Worm (Caenorhabditis elegans): ENCODE data around the gene shc-2.
A peak's percentile ranks its signal among the peaks of the same experiment; 100 is the strongest.

- TF ChIP-seq W03F9.2 (tag; optimal IDR thresholded peaks at IDR 0.05) (peak; percentile 45), him-1 (tag; optimal IDR thresholded peaks at IDR 0.05) (peak; percentile 12)
Measured at ce11 chrII:5016977-5017585, 48.1 kb downstream of the shc-2 start.

Data from whole organism, L4/young adult.